Worm (Caenorhabditis elegans) whole organism, late embryonic: ENCODE data around the gene ser-4.

Experiments
- ceh-45 ChIP-seq: fragments of 200-800 bp; sonication (Bioruptor generic); IDR thresholded peaks from 2 replicates; pipeline ENCODE4 v1.3.6; 2022; ENCODE audit warnings: missing genetic modification reagents, missing genetic modification characterization, missing compliant biosample characterization
- elt-2 ChIP-seq: sonication (generic microtip); optimal IDR thresholded peaks from 2 replicates; lab custom pipeline; 2016; ENCODE audit warnings: missing genetic modification reagents, missing genetic modification characterization, missing compliant biosample characterization
- nhr-11 ChIP-seq: fragments of 150-350 bp; optimal IDR thresholded peaks from 2 replicates; lab custom pipeline; 2014; ENCODE audit warnings: missing biosample characterization, missing genetic modification characterization
- npax-4 ChIP-seq: sonication (generic microtip); optimal IDR thresholded peaks from 2 replicates; lab custom pipeline; 2016; ENCODE audit warnings: missing genetic modification characterization, missing compliant biosample characterization
- unc-86 ChIP-seq: sonication (generic microtip); optimal IDR thresholded peaks from 2 replicates; lab custom pipeline; 2016; ENCODE audit warnings: missing genetic modification characterization, missing compliant biosample characterization
- ztf-16 ChIP-seq: sonication (generic microtip); optimal IDR thresholded peaks from 2 replicates; lab custom pipeline; 2017; ENCODE audit warnings: missing genetic modification characterization, missing compliant biosample characterization

ce11 chrIII:1680393-1680792, 52.5 kb downstream of the ser-4 start:
- no peak for TF ChIP-seq npax-4 (tag; lab: Kevin White, UChicago)
- TF ChIP-seq unc-86 (tag; lab: Kevin White, UChicago) = no peak
- no peak for TF ChIP-seq nhr-11 (tag; lab: Kevin White, UChicago)
- no peak for TF ChIP-seq ceh-45 (GFP tag; lab: Robert Waterston, UW)
- no peak for TF ChIP-seq elt-2
- TF ChIP-seq ztf-16 (tag; lab: Kevin White, UChicago) = no peak
